Fruit fly (Drosophila melanogaster) whole organism, larva: ENCODE data around the gene CG42728.

Experiments
- noc ChIP-seq: fragments of 200-800 bp; sonication (Bioruptor generic); optimal IDR thresholded peaks from 3 replicates; lab custom pipeline; 2019; ENCODE audit warnings: missing biosample characterization, mild to moderate bottlenecking, missing genetic modification characterization, moderate library complexity

CG42728 gene

dm6 chr3L:15494599-15495271 is 33.3 kb downstream of the CG42728 start:
- no peak for TF ChIP-seq noc (tag; lab: Kevin White, UChicago)

dm6 chr3L:15493886-15494598 is 34.0 kb downstream of the CG42728 start:
- TF ChIP-seq noc (tag; lab: Kevin White, UChicago) = no peak

- no peak for TF ChIP-seq noc (tag; lab: Kevin White, UChicago)
Observed at dm6 chr3L:15485302-15485701, 42.7 kb downstream of the CG42728 start, which contains the start of gene Ran-like. Ran-like (minus strand) TSS chr3L:15485402.
